Worm (Caenorhabditis elegans) whole organism, L4 larva: ENCODE measurements around the gene msa-1.
A peak's percentile ranks its signal among the peaks of the same experiment; 100 is the strongest.

Experiments
- ceh-28 ChIP-seq: fragments of 150-350 bp; optimal IDR thresholded peaks from 2 replicates; lab custom pipeline; 2014; ENCODE audit warnings: missing biosample characterization, missing genetic modification reagents, missing genetic modification characterization
- daf-19 ChIP-seq: fragments of 200-800 bp; sonication (Bioruptor generic); conservative IDR thresholded peaks from 2 replicates; pipeline ENCODE4 v1.3.6; 2022; ENCODE audit warnings: missing genetic modification characterization, missing compliant biosample characterization
- lim-7 ChIP-seq: fragments of 200-800 bp; sonication (Bioruptor generic); IDR thresholded peaks from 2 replicates; pipeline ENCODE4 v1.3.6; 2022; ENCODE audit warnings: missing genetic modification characterization, missing compliant biosample characterization
- lsy-2 ChIP-seq, 2 experiments: fragments of 150-350 bp in 1 of 2; sonication (generic microtip) in 1 of 2; optimal IDR thresholded peaks; 2 replicates each; lab custom pipeline; 2014 to 2017; ENCODE audit warnings: missing biosample characterization in 2 of 2, missing genetic modification characterization in 2 of 2
- nhr-111 ChIP-seq: fragments of 200-800 bp; sonication (Bioruptor generic); optimal IDR thresholded peaks from 2 replicates; lab custom pipeline; 2018; ENCODE audit warnings: mild to moderate bottlenecking, missing genetic modification characterization, missing compliant biosample characterization
- nhr-25 ChIP-seq: sonication (generic microtip); optimal IDR thresholded peaks from 2 replicates; lab custom pipeline; 2017; ENCODE audit warnings: missing genetic modification characterization, mild to moderate bottlenecking, missing compliant biosample characterization, antibody characterized with exemption, moderate library complexity, borderline replicate concordance; ENCODE audit not compliant: insufficient read depth
- unc-39 ChIP-seq: sonication (generic microtip); optimal IDR thresholded peaks from 2 replicates; lab custom pipeline; 2017; ENCODE audit warnings: missing biosample characterization, missing genetic modification characterization

DNA sequence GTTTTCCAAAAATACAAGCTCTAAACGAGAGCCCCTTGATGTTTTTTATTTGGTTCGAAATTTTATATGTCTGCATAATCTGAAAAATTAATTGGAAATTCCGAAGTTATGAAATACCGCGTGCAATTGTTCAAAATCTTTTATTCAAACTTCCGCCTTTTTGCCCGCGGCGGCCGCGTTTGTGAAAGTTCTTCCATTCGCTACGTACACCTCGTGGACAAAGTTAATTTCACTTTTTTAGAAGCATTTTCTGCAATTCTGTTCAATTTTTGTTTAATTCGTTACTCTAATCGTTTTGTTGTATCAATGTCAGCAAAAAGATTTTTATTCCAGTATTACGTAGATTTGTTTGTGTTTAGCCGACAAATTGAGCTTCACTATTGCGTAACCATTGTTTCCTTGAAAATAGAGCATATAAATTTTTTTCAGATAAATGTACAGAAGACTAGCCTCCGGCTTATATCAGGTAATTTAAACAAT, 14.1 kb upstream of the msa-1 start, which contains the start of gene mppb-1:
- TF ChIP-seq lsy-2 (tag; optimal IDR thresholded peaks at IDR 0.05; lab: Kevin White, UChicago) (peak in 1 of 2 experiments; percentile 87), nhr-111 (GFP tag; lab: Kevin White, UChicago) (no peak), lim-7 (GFP tag; lab: Robert Waterston, UW) (no peak), daf-19 (GFP tag; lab: Robert Waterston, UW) (no peak), unc-39 (no peak), nhr-25 (tag; lab: Kevin White, UChicago) (no peak), ceh-28 (tag; lab: Kevin White, UChicago) (no peak)
